Worm (Caenorhabditis elegans): ENCODE measurements around the gene rpb-8.

The rpb-8 gene

DNA sequence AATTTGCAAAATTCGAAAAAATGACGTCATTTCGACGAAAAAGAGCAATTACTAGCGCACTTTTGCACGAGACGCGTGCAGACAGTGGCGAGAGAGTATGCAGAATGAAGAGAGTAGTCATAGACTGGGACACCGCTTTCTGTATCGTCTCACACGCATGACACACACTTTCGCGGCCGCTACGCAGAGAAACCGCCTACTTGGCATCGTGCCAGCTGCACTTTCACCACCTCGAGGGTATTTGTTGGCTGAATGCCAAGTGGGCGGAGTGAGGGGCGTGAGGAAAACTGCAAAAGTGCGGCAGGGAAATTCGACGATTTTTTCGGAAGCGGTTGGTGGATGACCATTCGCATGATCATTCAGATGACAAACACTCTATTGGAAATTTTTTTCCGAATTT, 18.1 kb downstream of the rpb-8 start:
- TF ChIP-seq chd-7 (tag; optimal IDR thresholded peaks at IDR 0.05) (peak; percentile 100), fkh-3 (tag; optimal IDR thresholded peaks at IDR 0.05) (no peak), F55B11.4 (tag; optimal IDR thresholded peaks at IDR 0.05; ENCODE audit: borderline replicate concordance, insufficient read depth) (no peak), rec-8 (tag; optimal IDR thresholded peaks at IDR 0.05) (no peak), F37B4.10 (GFP tag; IDR thresholded peaks at IDR 0.05) (peak; percentile 94), B0261.1 (tag; optimal IDR thresholded peaks at IDR 0.05) (peak; percentile 37), lin-26 (GFP tag; IDR thresholded peaks at IDR 0.05) (peak; percentile 92), athp-1 (tag; optimal IDR thresholded peaks at IDR 0.05) (peak; percentile 96), C06A6.2 (GFP tag; conservative IDR thresholded peaks at IDR 0.05) (peak; percentile 100), Y53F4B.3 (GFP tag; IDR thresholded peaks at IDR 0.05) (no peak), lir-1 (GFP tag; conservative IDR thresholded peaks at IDR 0.05) (peak; percentile 96), ceh-58 (GFP tag; IDR thresholded peaks at IDR 0.05) (peak; percentile 84; the same call in 1 of the 2 replicates), unc-130 (GFP tag; optimal IDR thresholded peaks at IDR 0.05) (peak; percentile 9), F52B5.7 (tag; optimal IDR thresholded peaks at IDR 0.05) (peak; percentile 95), ztf-25 (GFP tag; IDR thresholded peaks at IDR 0.05) (0 out of 2 replicates have a peak, but pooled peaks have one; percentile 70), rcor-1 (GFP tag; IDR thresholded peaks at IDR 0.05) (peak; percentile 96), F33H1.4 (GFP tag; IDR thresholded peaks at IDR 0.05) (peak; percentile 78), attf-6 (GFP tag; IDR thresholded peaks at IDR 0.05) (0 out of 2 replicates have a peak, but pooled peaks have one; percentile 62), egl-18 (GFP tag; IDR thresholded peaks at IDR 0.05) (peak; percentile 94), ceh-79 (tag; optimal IDR thresholded peaks at IDR 0.05) (peak; percentile 93), lsl-1 (GFP tag; optimal IDR thresholded peaks at IDR 0.05) (peak; percentile 49), die-1 (tag; optimal IDR thresholded peaks at IDR 0.05) (peak; percentile 91), hlh-12 (tag; optimal IDR thresholded peaks at IDR 0.05) (no peak), nhr-120 (GFP tag; IDR thresholded peaks at IDR 0.05) (no peak), F22D6.2 (tag; optimal IDR thresholded peaks at IDR 0.05) (peak; percentile 93), dpff-1 (tag; optimal IDR thresholded peaks at IDR 0.05) (peak; percentile 7), K12H6.12 (tag; optimal IDR thresholded peaks at IDR 0.05) (peak; percentile 100), lin-54 (GFP tag; optimal IDR thresholded peaks at IDR 0.05) (peak; percentile 96), tbp1 (GFP tag; optimal IDR thresholded peaks at IDR 0.05) (peak; percentile 77), ztf-22 (GFP tag; optimal IDR thresholded peaks at IDR 0.05) (peak; percentile 99), F39B2.1 (GFP tag; IDR thresholded peaks at IDR 0.05) (no peak), bed-2 (GFP tag; IDR thresholded peaks at IDR 0.05) (peak; percentile 86), gei-17 (GFP tag; optimal IDR thresholded peaks at IDR 0.05) (peak; percentile 92), ceh-91 (GFP tag; IDR thresholded peaks at IDR 0.05) (peak; percentile 64), B0035.1 (tag; optimal IDR thresholded peaks at IDR 0.05) (peak; percentile 93), snpc-1.1 (tag; optimal IDR thresholded peaks at IDR 0.05; ENCODE audit: insufficient read depth) (no peak), mes-4 (tag; optimal IDR thresholded peaks at IDR 0.05) (no peak), Y95B8A.8 (GFP tag; IDR thresholded peaks at IDR 0.05) (peak; percentile 96), zim-3 (tag; optimal IDR thresholded peaks at IDR 0.05) (peak; percentile 64), hmg-1.2 (GFP tag; IDR thresholded peaks at IDR 0.05) (peak; percentile 95), lin-35 (GFP tag; optimal IDR thresholded peaks at IDR 0.05) (peak in 2 of 3 experiments; percentile 68 to 96), mcd-1 (GFP tag; IDR thresholded peaks at IDR 0.05) (peak; percentile 97), mxl-1 (tag; optimal IDR thresholded peaks at IDR 0.05) (peak; percentile 58), F10E7.11 (tag; optimal IDR thresholded peaks at IDR 0.05) (peak; percentile 80), attf-5 (GFP tag; optimal IDR thresholded peaks at IDR 0.05) (peak; percentile 99), efl-1 (GFP tag; optimal IDR thresholded peaks at IDR 0.05) (peak; percentile 66), Y56A3A.18 (GFP tag; IDR thresholded peaks at IDR 0.05) (peak; percentile 88), nhr-90 (tag; optimal IDR thresholded peaks at IDR 0.05) (peak; percentile 97), K11D2.4 (GFP tag; IDR thresholded peaks at IDR 0.05) (peak; percentile 98)

All from whole organism, young adult.